Worm (Caenorhabditis elegans) whole organism, L4 larva: ENCODE results near the gene F26A1.7.

Experiments
- aha-1 ChIP-seq: fragments of 150-350 bp; peaks from one replicate; lab custom pipeline; 2014; ENCODE audit warnings: missing biosample characterization, missing genetic modification characterization
- aly-2 ChIP-seq: sonication (generic microtip); optimal IDR thresholded peaks from 2 replicates; lab custom pipeline; 2018; ENCODE audit warnings: missing biosample characterization, missing genetic modification characterization
- spr-3 ChIP-seq: fragments of 200-800 bp; sonication (Bioruptor generic); optimal IDR thresholded peaks from 2 replicates; lab custom pipeline; 2018; ENCODE audit warnings: mild to moderate bottlenecking, missing genetic modification characterization, missing compliant biosample characterization
- zfp-2 ChIP-seq: sonication (generic microtip); optimal IDR thresholded peaks from 2 replicates; lab custom pipeline; 2016; ENCODE audit warnings: mild to moderate bottlenecking, missing genetic modification characterization, missing compliant biosample characterization

ce11 chrIII:4842173-4842572 is 22.4 kb upstream of the F26A1.7 start, which contains the start of gene clec-156:
- TF ChIP-seq spr-3 (GFP tag; lab: Kevin White, UChicago) = no peak
- no peak for TF ChIP-seq aly-2 (tag; lab: Kevin White, UChicago)
- TF ChIP-seq aha-1 (tag; lab: Kevin White, UChicago) = no peak
- TF ChIP-seq zfp-2 (tag; lab: Kevin White, UChicago) = no peak
